Fruit fly (Drosophila melanogaster) whole organism, embryonic: ENCODE data around the gene ara.

Experiments used
- ATbp ChIP-seq: fragments of 200-800 bp; sonication (Bioruptor generic); optimal IDR thresholded peaks from 2 replicates; lab custom pipeline; 2017; ENCODE audit warnings: missing biosample characterization, mild to moderate bottlenecking, missing genetic modification characterization, missing genetic modification reagents
- Abd-B ChIP-seq: fragments of 200-800 bp; sonication (Bioruptor generic); optimal IDR thresholded peaks from 2 replicates; lab custom pipeline; 2018; ENCODE audit warnings: missing biosample characterization, mild to moderate bottlenecking, missing genetic modification characterization, moderate library complexity
- Adf1 ChIP-seq: fragments of 200-800 bp; sonication (Bioruptor generic); IDR thresholded peaks from 2 replicates; pipeline ENCODE4 v1.3.6; 2022; ENCODE audit warnings: missing biosample characterization, missing genetic modification characterization
- Antp ChIP-seq: fragments of 200-800 bp; sonication (Bioruptor generic); optimal IDR thresholded peaks from 3 replicates; lab custom pipeline; 2016; ENCODE audit warnings: missing biosample characterization, missing genetic modification characterization
- CG12219 ChIP-seq: fragments of 200-800 bp; sonication (Bioruptor generic); optimal IDR thresholded peaks from 3 replicates; lab custom pipeline; 2018; ENCODE audit warnings: missing biosample characterization, mild to moderate bottlenecking, missing genetic modification characterization
- CG13287 ChIP-seq: fragments of 200-800 bp; sonication (Bioruptor generic); IDR thresholded peaks from 2 replicates; pipeline ENCODE4 v1.3.6; 2022; ENCODE audit warnings: missing biosample characterization, missing genetic modification characterization; ENCODE audit not compliant: partially characterized antibody
- CG13424 ChIP-seq: fragments of 200-800 bp; sonication (Bioruptor generic); optimal IDR thresholded peaks from 2 replicates; lab custom pipeline; 2019; ENCODE audit warnings: missing biosample characterization, mild to moderate bottlenecking, missing genetic modification characterization, moderate library complexity
- CG14710 ChIP-seq: fragments of 200-800 bp; sonication (Bioruptor generic); optimal IDR thresholded peaks from 3 replicates; lab custom pipeline; 2019; ENCODE audit warnings: missing biosample characterization, mild to moderate bottlenecking, missing genetic modification characterization, moderate library complexity
- CG15269 ChIP-seq: fragments of 200-800 bp; sonication (Bioruptor generic); optimal IDR thresholded peaks from 2 replicates; lab custom pipeline; 2018; ENCODE audit warnings: missing biosample characterization, mild to moderate bottlenecking, missing genetic modification characterization, moderate library complexity
- CG1603 ChIP-seq: fragments of 200-800 bp; sonication (Bioruptor generic); optimal IDR thresholded peaks from 2 replicates; lab custom pipeline; 2019; ENCODE audit warnings: missing biosample characterization, mild to moderate bottlenecking, missing genetic modification characterization, moderate library complexity
- CG17568 ChIP-seq: fragments of 200-800 bp; sonication (Bioruptor generic); optimal IDR thresholded peaks from 2 replicates; lab custom pipeline; 2018; ENCODE audit warnings: missing biosample characterization, mild to moderate bottlenecking, missing genetic modification characterization, moderate library complexity
- CG30403 ChIP-seq: fragments of 200-800 bp; sonication (Bioruptor generic); optimal IDR thresholded peaks from 3 replicates; lab custom pipeline; 2016; ENCODE audit warnings: missing biosample characterization, missing genetic modification characterization
- CG4707 ChIP-seq: fragments of 200-800 bp; sonication (Bioruptor generic); optimal IDR thresholded peaks from 2 replicates; lab custom pipeline; 2018; ENCODE audit warnings: missing biosample characterization, mild to moderate bottlenecking, missing genetic modification characterization, moderate library complexity
- CG6272 ChIP-seq: fragments of 200-800 bp; sonication (Bioruptor generic); IDR thresholded peaks from 2 replicates; pipeline ENCODE4 v1.3.6; 2022; ENCODE audit warnings: missing biosample characterization, missing genetic modification characterization
- CG7271 ChIP-seq: fragments of 200-800 bp; sonication (Bioruptor generic); optimal IDR thresholded peaks from 2 replicates; lab custom pipeline; 2018; ENCODE audit warnings: missing biosample characterization, mild to moderate bottlenecking, missing genetic modification characterization, moderate library complexity
- CG8290 ChIP-seq, 3 experiments: fragments of 200-800 bp; sonication (Bioruptor generic); optimal IDR thresholded peaks; 2 replicates each; lab custom pipeline; 2016 to 2019; ENCODE audit warnings: missing biosample characterization in 3 of 3, missing genetic modification characterization in 3 of 3, mild to moderate bottlenecking in 2 of 3, moderate library complexity in 1 of 3
- CG8388 ChIP-seq: fragments of 200-800 bp; sonication (Bioruptor generic); optimal IDR thresholded peaks from 2 replicates; lab custom pipeline; 2019; ENCODE audit warnings: missing biosample characterization, mild to moderate bottlenecking, missing genetic modification characterization, moderate library complexity
- CG8944 ChIP-seq: fragments of 200-800 bp; sonication (Bioruptor generic); optimal IDR thresholded peaks from 3 replicates; lab custom pipeline; 2016; ENCODE audit warnings: missing biosample characterization, missing genetic modification characterization
- CG9876 ChIP-seq: fragments of 200-800 bp; sonication (Bioruptor generic); optimal IDR thresholded peaks from 2 replicates; lab custom pipeline; 2016; ENCODE audit warnings: missing biosample characterization, missing genetic modification characterization
- CrebB ChIP-seq: fragments of 200-800 bp; sonication (Bioruptor generic); optimal IDR thresholded peaks from 3 replicates; lab custom pipeline; 2018; ENCODE audit warnings: missing biosample characterization, mild to moderate bottlenecking, missing genetic modification characterization
- Hsf ChIP-seq: fragments of 200-800 bp; sonication (Bioruptor generic); optimal IDR thresholded peaks from 3 replicates; lab custom pipeline; 2016; ENCODE audit warnings: missing biosample characterization, missing genetic modification characterization
- Max ChIP-seq: fragments of 200-800 bp; sonication (Bioruptor generic); optimal IDR thresholded peaks from 2 replicates; lab custom pipeline; 2016; ENCODE audit warnings: missing biosample characterization, mild to moderate bottlenecking, missing genetic modification characterization
- Med ChIP-seq: fragments of 200-800 bp; sonication (Bioruptor generic); peaks from one replicate; lab custom pipeline; 2016; ENCODE audit warnings: missing biosample characterization, missing genetic modification characterization, mild to moderate bottlenecking, inconsistent platforms, moderate library complexity
- Neu2 ChIP-seq: fragments of 200-800 bp; sonication (Bioruptor generic); optimal IDR thresholded peaks from 3 replicates; lab custom pipeline; 2016; ENCODE audit warnings: missing biosample characterization, missing genetic modification characterization, borderline replicate concordance
- Xrp1 ChIP-seq: fragments of 200-800 bp; sonication (Bioruptor generic); IDR thresholded peaks from 2 replicates; pipeline ENCODE4 v1.3.6; 2022; ENCODE audit warnings: missing biosample characterization, missing genetic modification characterization
- amos ChIP-seq: fragments of 200-800 bp; sonication (Bioruptor generic); IDR thresholded peaks from 2 replicates; pipeline ENCODE4 v1.3.6; 2022; ENCODE audit warnings: missing biosample characterization, missing genetic modification characterization; ENCODE audit not compliant: partially characterized antibody
- az2 ChIP-seq: fragments of 200-800 bp; sonication (Bioruptor generic); optimal IDR thresholded peaks from 3 replicates; lab custom pipeline; 2016; ENCODE audit warnings: missing biosample characterization, missing genetic modification characterization
- bigmax ChIP-seq: fragments of 200-800 bp; sonication (Bioruptor generic); optimal IDR thresholded peaks from 2 replicates; lab custom pipeline; 2018; ENCODE audit warnings: missing biosample characterization, mild to moderate bottlenecking, missing genetic modification characterization
- caup ChIP-seq: fragments of 200-800 bp; sonication (Bioruptor generic); optimal IDR thresholded peaks from 3 replicates; lab custom pipeline; 2017; ENCODE audit warnings: missing biosample characterization, mild to moderate bottlenecking, missing genetic modification characterization, moderate library complexity; ENCODE audit not compliant: severe bottlenecking
- crol ChIP-seq: fragments of 200-800 bp; sonication (Bioruptor generic); IDR thresholded peaks from 2 replicates; pipeline ENCODE4 v1.3.6; 2022; ENCODE audit warnings: missing biosample characterization, missing genetic modification characterization
- dysf ChIP-seq: fragments of 200-800 bp; sonication (Bioruptor generic); IDR thresholded peaks from 3 replicates; pipeline ENCODE4 v1.3.6; 2022; ENCODE audit warnings: missing biosample characterization, missing genetic modification characterization
- esg ChIP-seq: fragments of 200-800 bp; sonication (Bioruptor generic); conservative IDR thresholded peaks from 2 replicates; pipeline ENCODE4 v1.3.6; 2022; ENCODE audit warnings: missing biosample characterization, missing genetic modification characterization
- gfzf ChIP-seq: fragments of 200-800 bp; sonication (Bioruptor generic); optimal IDR thresholded peaks from 2 replicates; lab custom pipeline; 2016; ENCODE audit warnings: missing biosample characterization, mild to moderate bottlenecking, missing genetic modification characterization, moderate library complexity
- gsb-n ChIP-seq: fragments of 200-800 bp; sonication (Bioruptor generic); optimal IDR thresholded peaks from 3 replicates; lab custom pipeline; 2018; ENCODE audit warnings: missing biosample characterization, mild to moderate bottlenecking, missing genetic modification characterization
- lola ChIP-seq, 3 experiments: fragments of >200 bp in 2 of 3; fragments of 200-800 bp in 1 of 3; sonication (Bioruptor generic) in 1 of 3; optimal IDR thresholded peaks; 2 replicates each; lab custom pipeline; 2017 to 2019; ENCODE audit warnings: missing biosample characterization in 3 of 3, missing genetic modification characterization in 3 of 3, mild to moderate bottlenecking in 1 of 3, moderate library complexity in 1 of 3
- lov ChIP-seq, 2 experiments: fragments of 200-800 bp in 1 of 2; fragments of >200 bp in 1 of 2; sonication (Bioruptor generic) in 1 of 2; IDR thresholded peaks in 1 of 2; optimal IDR thresholded peaks in 1 of 2; 2 replicates in 1 of 2; 3 replicates in 1 of 2; pipeline versions ENCODE4 v1.3.6 to Lab custom; 2017 to 2022; ENCODE audit warnings: missing biosample characterization in 1 of 2, missing genetic modification characterization in 1 of 2
- nerfin-1 ChIP-seq: fragments of 200-800 bp; sonication (Bioruptor generic); optimal IDR thresholded peaks from 3 replicates; lab custom pipeline; 2019; ENCODE audit warnings: missing biosample characterization, mild to moderate bottlenecking, missing genetic modification characterization, moderate library complexity
- odd ChIP-seq: fragments of 200-800 bp; sonication (Bioruptor generic); optimal IDR thresholded peaks from 2 replicates; lab custom pipeline; 2017; ENCODE audit warnings: missing biosample characterization, mild to moderate bottlenecking, missing genetic modification characterization
- pb ChIP-seq: fragments of 200-800 bp; sonication (Bioruptor generic); optimal IDR thresholded peaks from 3 replicates; lab custom pipeline; 2016; ENCODE audit warnings: missing biosample characterization, missing genetic modification characterization
- pros ChIP-seq: fragments of 200-800 bp; sonication (Bioruptor generic); optimal IDR thresholded peaks from 3 replicates; lab custom pipeline; 2019; ENCODE audit warnings: missing biosample characterization, mild to moderate bottlenecking, missing genetic modification characterization, moderate library complexity
- pzg ChIP-seq: fragments of 200-800 bp; sonication (Bioruptor generic); optimal IDR thresholded peaks from 3 replicates; lab custom pipeline; 2018; ENCODE audit warnings: missing biosample characterization, mild to moderate bottlenecking, missing genetic modification characterization, moderate library complexity
- sd ChIP-seq: fragments of 200-800 bp; sonication (Bioruptor generic); optimal IDR thresholded peaks from 3 replicates; lab custom pipeline; 2018; ENCODE audit warnings: missing biosample characterization, mild to moderate bottlenecking, missing genetic modification characterization, moderate library complexity
- sens ChIP-seq: fragments of 200-800 bp; sonication (Bioruptor generic); peaks from one replicate; lab custom pipeline; 2016; ENCODE audit warnings: missing biosample characterization, missing genetic modification characterization
- sqz ChIP-seq: fragments of 200-800 bp; sonication (Bioruptor generic); optimal IDR thresholded peaks from 3 replicates; lab custom pipeline; 2018; ENCODE audit warnings: missing biosample characterization, mild to moderate bottlenecking, missing genetic modification characterization
- tna ChIP-seq: fragments of 200-800 bp; sonication (Bioruptor generic); IDR thresholded peaks from 2 replicates; pipeline ENCODE4 v1.3.6; 2022; ENCODE audit warnings: missing biosample characterization, missing genetic modification characterization; ENCODE audit not compliant: partially characterized antibody
- tup ChIP-seq: fragments of 200-800 bp; sonication (Bioruptor generic); optimal IDR thresholded peaks from 2 replicates; lab custom pipeline; 2016; ENCODE audit warnings: missing biosample characterization, mild to moderate bottlenecking, missing genetic modification characterization, moderate library complexity
- zen2 ChIP-seq: fragments of 200-800 bp; sonication (Bioruptor generic); IDR thresholded peaks from 3 replicates; pipeline ENCODE4 v1.3.6; 2022; ENCODE audit warnings: missing biosample characterization, missing genetic modification characterization; ENCODE audit not compliant: partially characterized antibody
- zfh1 ChIP-seq: fragments of 200-800 bp; sonication (Bioruptor generic); IDR thresholded peaks from 3 replicates; pipeline ENCODE4 v1.3.6; 2022; ENCODE audit warnings: missing biosample characterization, missing genetic modification characterization

The ara gene

DNA sequence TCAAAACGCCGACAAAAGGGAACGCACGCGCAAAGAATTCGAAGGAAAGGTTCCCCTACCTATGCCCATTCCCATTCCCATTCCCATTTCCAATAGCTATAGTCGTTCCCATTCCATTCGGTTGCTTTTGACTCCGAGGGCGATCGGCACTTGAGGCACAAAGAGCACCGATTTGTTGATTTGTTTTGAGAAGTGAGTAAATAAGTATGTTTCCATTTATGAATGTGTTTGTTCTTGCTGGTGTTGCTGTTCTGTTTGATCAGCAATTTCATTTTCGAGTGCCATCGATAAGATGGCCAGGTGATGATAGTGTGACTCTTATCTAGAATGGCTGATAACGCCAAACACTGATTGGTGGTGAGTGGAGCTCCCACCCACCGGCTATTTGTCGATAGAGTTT, 25.8 kb downstream of the ara start (continued):
- peak; percentile 56 for TF ChIP-seq CrebB (tag; lab: Kevin White, UChicago)
- no peak for TF ChIP-seq lov (optimal IDR thresholded peaks at IDR 0.05; lab: Kevin White, UChicago)
- TF ChIP-seq lov (GFP tag; IDR thresholded peaks at IDR 0.05; lab: Robert Waterston, UW) = 0 out of 3 replicates have a peak, but pooled peaks have one; percentile 22
- no peak for TF ChIP-seq crol (GFP tag; lab: Robert Waterston, UW)
- TF ChIP-seq nerfin-1 (tag; lab: Kevin White, UChicago) = peak; percentile 19
- peak; percentile 32 for TF ChIP-seq CG12219 (GFP tag; lab: Kevin White, UChicago)
- TF ChIP-seq dysf (GFP tag; lab: Robert Waterston, UW) = 0 out of 3 replicates have a peak, but pooled peaks have one; percentile 35
- TF ChIP-seq gfzf (GFP tag; lab: Kevin White, UChicago) = no peak
- TF ChIP-seq CG1603 (tag; lab: Kevin White, UChicago) = peak; percentile 62
- peak in 1 of 3 experiments; percentile 64 for TF ChIP-seq lola (GFP tag; optimal IDR thresholded peaks at IDR 0.05; lab: Kevin White, UChicago)
- TF ChIP-seq Med (GFP tag; lab: Kevin White, UChicago) = peak; percentile 5
- TF ChIP-seq CG14710 (tag; lab: Kevin White, UChicago) = peak; percentile 45
- TF ChIP-seq Abd-B (GFP tag; lab: Kevin White, UChicago) = no peak
- no peak for TF ChIP-seq CG9876 (GFP tag; lab: Kevin White, UChicago)
- no peak for TF ChIP-seq amos (GFP tag; lab: Robert Waterston, UW)
- TF ChIP-seq sqz (GFP tag; lab: Kevin White, UChicago) = peak; percentile 25
- peak; percentile 35 for TF ChIP-seq CG13424
- TF ChIP-seq odd (GFP tag; lab: Kevin White, UChicago) = peak; percentile 62
- peak; percentile 8 for TF ChIP-seq sd (tag; lab: Kevin White, UChicago)
- TF ChIP-seq Max (GFP tag; lab: Kevin White, UChicago) = no peak
- no peak for TF ChIP-seq Adf1 (GFP tag; lab: Robert Waterston, UW)
- no peak for TF ChIP-seq bigmax
- peak; percentile 8 for TF ChIP-seq pros (GFP tag; lab: Kevin White, UChicago)
- TF ChIP-seq CG17568 (GFP tag; lab: Kevin White, UChicago) = peak; percentile 73
- TF ChIP-seq Neu2 (GFP tag; lab: Kevin White, UChicago) = no peak
- no peak for TF ChIP-seq CG8290 (GFP tag; optimal IDR thresholded peaks at IDR 0.05; lab: Kevin White, UChicago)
- TF ChIP-seq CG8290 (tag; optimal IDR thresholded peaks at IDR 0.05; lab: Kevin White, UChicago) = peak in 1 of 2 experiments; percentile 79
- peak; percentile 34 for TF ChIP-seq CG4707 (GFP tag; lab: Kevin White, UChicago)
- no peak for TF ChIP-seq CG8944 (GFP tag; lab: Kevin White, UChicago)
- TF ChIP-seq tna = no peak
- no peak for TF ChIP-seq CG6272 (GFP tag; lab: Robert Waterston, UW)
- no peak for TF ChIP-seq zen2 (GFP tag; lab: Robert Waterston, UW)
- no peak for TF ChIP-seq Hsf (GFP tag; lab: Kevin White, UChicago)
- TF ChIP-seq sens (GFP tag; lab: Kevin White, UChicago) = peak; percentile 19
- TF ChIP-seq CG7271 (tag; lab: Kevin White, UChicago) = no peak
- peak; percentile 41 for TF ChIP-seq tup (GFP tag; lab: Kevin White, UChicago)
- TF ChIP-seq pb (GFP tag; lab: Kevin White, UChicago) = no peak
- TF ChIP-seq gsb-n = peak; percentile 57
- peak; percentile 70 for TF ChIP-seq Xrp1
- no peak for TF ChIP-seq CG13287 (GFP tag; lab: Robert Waterston, UW)
- peak; percentile 10 for TF ChIP-seq ATbp (GFP tag; lab: Kevin White, UChicago)
- TF ChIP-seq CG8388 = peak; percentile 7
- no peak for TF ChIP-seq esg (GFP tag; lab: Robert Waterston, UW)
- TF ChIP-seq az2 = no peak
- peak; percentile 74; the same call in 2 of the 3 replicates for TF ChIP-seq zfh1 (GFP tag; lab: Robert Waterston, UW)
- peak; percentile 81 for TF ChIP-seq caup (GFP tag; lab: Kevin White, UChicago)
- no peak for TF ChIP-seq CG30403
- no peak for TF ChIP-seq pzg (GFP tag; lab: Kevin White, UChicago)
- no peak for TF ChIP-seq Antp (GFP tag; lab: Kevin White, UChicago)
- TF ChIP-seq CG15269 (tag; lab: Kevin White, UChicago) = no peak
